Fruit fly (Drosophila melanogaster) whole organism: ENCODE measurements around the gene CG31871.

Experiments used
- CG8478 ChIP-seq: fragments of >200 bp; optimal IDR thresholded peaks from 2 replicates; lab custom pipeline; 2018; ENCODE audit warnings: inconsistent platforms
- Dll ChIP-seq: fragments of >200 bp; optimal IDR thresholded peaks from 2 replicates; lab custom pipeline; 2017
- EcR ChIP-seq, 2 experiments: fragments of >200 bp; optimal IDR thresholded peaks; 2 replicates each; lab custom pipeline; 2017; ENCODE audit warnings: missing biosample characterization in 2 of 2, missing genetic modification characterization in 2 of 2, missing genetic modification reagents in 2 of 2
- pan ChIP-seq: fragments of >200 bp; optimal IDR thresholded peaks from 2 replicates; lab custom pipeline; 2017
- psq ChIP-seq: fragments of >200 bp; optimal IDR thresholded peaks from 2 replicates; lab custom pipeline; 2017
- usp ChIP-seq: fragments of >200 bp; optimal IDR thresholded peaks from 2 replicates; lab custom pipeline; 2017; ENCODE audit warnings: missing biosample characterization, missing genetic modification characterization, mixed read lengths

CG31871 gene

DNA sequence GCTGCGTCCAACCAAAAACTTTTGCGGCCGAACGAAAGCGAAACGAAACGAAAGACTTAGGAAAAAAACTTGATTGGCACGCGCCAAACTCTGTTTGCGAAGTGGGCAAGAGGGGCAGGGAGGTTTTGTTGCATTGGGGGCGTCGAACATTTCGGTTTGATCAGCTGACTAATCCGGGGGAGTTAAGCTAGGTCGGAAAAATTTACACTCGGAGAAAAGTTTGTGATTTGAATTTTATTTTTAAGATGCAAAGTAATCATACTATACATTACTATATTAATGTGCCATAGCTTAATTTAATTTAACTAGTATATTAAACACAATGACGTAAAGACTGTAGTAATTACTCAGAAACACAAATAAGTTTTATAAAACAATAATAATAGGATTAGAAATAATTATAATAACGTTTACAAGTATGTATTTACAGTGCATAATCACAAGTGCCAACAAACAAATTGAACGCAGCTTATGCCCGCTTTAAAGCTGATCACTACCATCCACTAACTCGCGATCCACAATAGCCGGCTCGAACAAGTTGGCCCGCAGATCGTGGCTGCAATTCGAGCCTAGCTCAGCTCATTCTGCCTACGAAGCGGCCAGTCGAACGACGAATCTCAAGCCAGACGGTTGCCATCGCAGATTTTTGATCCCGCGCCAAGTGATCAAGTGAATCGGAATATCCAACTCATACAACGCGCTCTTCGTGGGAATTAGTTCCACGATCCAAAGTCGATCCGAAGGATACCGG is at the start of gene CG31871:
CG31871 (plus strand) TSS at position 592 of the 751 bp plus-strand sequence.
- TF ChIP-seq psq (lab: Kevin White, UChicago) = no peak
- no peak for TF ChIP-seq usp (GFP tag; lab: Kevin White, UChicago)
- TF ChIP-seq pan (lab: Kevin White, UChicago) = no peak
- TF ChIP-seq CG8478 (lab: Kevin White, UChicago) = no peak
- no peak for TF ChIP-seq Dll (lab: Kevin White, UChicago)
- TF ChIP-seq EcR (GFP tag; optimal IDR thresholded peaks at IDR 0.05; lab: Kevin White, UChicago) = no peak

- TF ChIP-seq usp (GFP tag; lab: Kevin White, UChicago) = no peak
Measured at dm6 chr2L:10613104-10613503, 48.8 kb upstream of the CG31871 start.

dm6 chr2L:10614660-10615479 is 47.0 kb upstream of the CG31871 start:
- TF ChIP-seq pan (lab: Kevin White, UChicago) (no peak), CG8478 (lab: Kevin White, UChicago) (no peak), usp (GFP tag; lab: Kevin White, UChicago) (no peak), Dll (lab: Kevin White, UChicago) (no peak), EcR (GFP tag; optimal IDR thresholded peaks at IDR 0.05; lab: Kevin White, UChicago) (no peak), psq (lab: Kevin White, UChicago) (no peak)

DNA sequence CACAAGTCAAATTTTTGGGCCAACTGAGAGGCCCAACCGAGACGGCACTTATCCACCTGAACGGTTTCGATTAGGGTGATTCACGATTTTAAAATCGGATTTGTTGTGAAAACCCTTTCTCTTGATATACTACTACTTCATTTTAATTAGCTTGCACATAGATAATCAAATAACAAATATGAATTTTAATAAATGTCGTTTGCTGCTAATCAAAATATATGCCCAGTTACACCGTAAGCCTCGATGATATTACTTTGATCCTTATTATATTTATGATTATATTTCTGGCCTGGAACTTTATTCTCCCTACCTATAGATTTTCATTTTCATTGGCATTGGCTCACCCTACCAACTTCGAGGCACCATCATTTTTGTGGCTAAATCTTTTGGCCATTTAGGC is 46.0 kb upstream of the CG31871 start:
- no peak for TF ChIP-seq psq (lab: Kevin White, UChicago)
- no peak for TF ChIP-seq pan (lab: Kevin White, UChicago)
- no peak for TF ChIP-seq Dll (lab: Kevin White, UChicago)
- no peak for TF ChIP-seq usp (GFP tag; lab: Kevin White, UChicago)
- TF ChIP-seq CG8478 (lab: Kevin White, UChicago) = no peak
- no peak for TF ChIP-seq EcR (GFP tag; optimal IDR thresholded peaks at IDR 0.05; lab: Kevin White, UChicago)

DNA sequence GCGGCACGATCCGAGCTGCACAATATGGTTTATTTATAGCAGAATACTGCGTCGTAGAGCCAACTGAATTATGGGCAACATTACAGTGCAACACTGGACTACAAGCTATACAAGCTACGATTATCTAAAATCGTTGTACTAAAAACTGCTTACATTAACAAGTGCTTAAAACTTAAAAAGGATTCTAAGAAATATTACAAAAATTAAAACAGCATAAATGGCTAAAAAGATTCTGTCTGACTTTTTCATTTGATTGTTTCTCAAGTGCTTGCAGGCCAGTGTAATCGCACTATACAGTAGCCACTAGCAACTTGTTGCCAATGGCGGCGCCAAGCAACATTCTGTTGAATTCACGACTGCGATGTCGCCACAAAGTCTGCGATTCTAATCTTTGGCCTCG is 45.1 kb upstream of the CG31871 start:
- no peak for TF ChIP-seq EcR (GFP tag; optimal IDR thresholded peaks at IDR 0.05; lab: Kevin White, UChicago)
- no peak for TF ChIP-seq psq (lab: Kevin White, UChicago)

dm6 chr2L:10625935-10626334 is 35.9 kb upstream of the CG31871 start:
- TF ChIP-seq Dll (lab: Kevin White, UChicago) = no peak
- TF ChIP-seq usp (GFP tag; lab: Kevin White, UChicago) = no peak
- no peak for TF ChIP-seq CG8478 (lab: Kevin White, UChicago)
- TF ChIP-seq pan (lab: Kevin White, UChicago) = no peak
- no peak for TF ChIP-seq psq (lab: Kevin White, UChicago)
- TF ChIP-seq EcR (GFP tag; optimal IDR thresholded peaks at IDR 0.05; lab: Kevin White, UChicago) = no peak

DNA sequence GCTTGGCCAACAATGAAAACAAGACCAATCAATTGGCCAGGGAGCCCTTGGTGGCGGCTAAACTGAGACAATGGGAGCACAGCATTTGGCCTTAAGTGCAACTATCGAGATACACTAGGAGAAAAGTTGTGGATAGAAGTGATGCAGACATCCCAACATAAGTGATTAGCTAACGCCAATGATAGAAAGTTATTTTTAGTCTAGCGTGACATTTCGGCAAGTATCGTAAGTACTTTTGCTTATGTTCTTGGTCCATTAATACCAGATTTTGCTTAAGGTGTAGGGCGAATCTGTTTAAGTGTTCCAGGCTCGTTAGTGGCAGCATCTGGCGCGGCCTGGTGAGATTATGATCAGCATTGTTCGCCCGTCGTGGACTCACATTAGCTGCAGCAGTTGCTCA is 29.2 kb upstream of the CG31871 start:
- TF ChIP-seq Dll (lab: Kevin White, UChicago) (no peak), usp (GFP tag; lab: Kevin White, UChicago) (no peak), pan (lab: Kevin White, UChicago) (no peak), EcR (GFP tag; optimal IDR thresholded peaks at IDR 0.05; lab: Kevin White, UChicago) (no peak)

dm6 chr2L:10638371-10638770 is 23.5 kb upstream of the CG31871 start, which contains the start of gene CG7329:
Gene CG7329, minus strand, starts transcription at chr2L:10638471.
- TF ChIP-seq usp (GFP tag; lab: Kevin White, UChicago) (no peak), EcR (GFP tag; optimal IDR thresholded peaks at IDR 0.05; lab: Kevin White, UChicago) (no peak), pan (lab: Kevin White, UChicago) (no peak), CG8478 (lab: Kevin White, UChicago) (no peak), psq (lab: Kevin White, UChicago) (no peak), Dll (lab: Kevin White, UChicago) (no peak)

- TF ChIP-seq psq (lab: Kevin White, UChicago) = no peak
Measured at dm6 chr2L:10639631-10640030, 22.2 kb upstream of the CG31871 start, which contains the start of gene CG31872. Gene CG31872, plus strand, starts transcription at chr2L:10639931.

- TF ChIP-seq Dll (lab: Kevin White, UChicago) (no peak), pan (lab: Kevin White, UChicago) (no peak), usp (GFP tag; lab: Kevin White, UChicago) (no peak), EcR (GFP tag; optimal IDR thresholded peaks at IDR 0.05; lab: Kevin White, UChicago) (no peak), CG8478 (lab: Kevin White, UChicago) (no peak), psq (lab: Kevin White, UChicago) (no peak)
Measured at dm6 chr2L:10643671-10644070, 18.2 kb upstream of the CG31871 start, which contains the start of gene CG18284. Gene CG18284, plus strand, starts transcription at chr2L:10643971.

dm6 chr2L:10646115-10646514 is 15.8 kb upstream of the CG31871 start, which contains the start of gene CG17097:
Gene CG17097, plus strand, starts transcription at chr2L:10646415.
- TF ChIP-seq usp (GFP tag; lab: Kevin White, UChicago) (no peak), CG8478 (lab: Kevin White, UChicago) (no peak), EcR (GFP tag; optimal IDR thresholded peaks at IDR 0.05; lab: Kevin White, UChicago) (no peak), Dll (lab: Kevin White, UChicago) (no peak), psq (lab: Kevin White, UChicago) (no peak), pan (lab: Kevin White, UChicago) (no peak)
